Worm (Caenorhabditis elegans): ENCODE data around the gene Y47D7A.11.
A peak's percentile ranks its signal among the peaks of the same experiment; 100 is the strongest.

Gene Y47D7A.11

ce11 chrV:4435411-4435981 lies 7.4 kb upstream of the Y47D7A.11 start, which contains the start of gene Y47D7A.13:
Gene Y47D7A.13 (minus strand): TSS chrV:4435927.
- no peak for TF ChIP-seq nfya-1 (tag; optimal IDR thresholded peaks at IDR 0.05)
- TF ChIP-seq dmd-4 (tag; optimal IDR thresholded peaks at IDR 0.05; ENCODE audit: borderline replicate concordance): peak; percentile 39

- no peak for TF ChIP-seq sdc-2 (tag; optimal IDR thresholded peaks at IDR 0.05)
- no peak for TF ChIP-seq unc-55 (GFP tag; optimal IDR thresholded peaks at IDR 0.05)
- no peak for TF ChIP-seq hlh-30 (tag; optimal IDR thresholded peaks at IDR 0.05; ENCODE audit: insufficient read depth)
- no peak for TF ChIP-seq hlh-15 (tag; optimal IDR thresholded peaks at IDR 0.05)
These were observed 4.7 kb upstream of the Y47D7A.11 start, which contains the start of gene Y47D7A.15 for ce11 chrV:4432783-4433237. Gene Y47D7A.15 (minus strand): TSS chrV:4433187.

DNA sequence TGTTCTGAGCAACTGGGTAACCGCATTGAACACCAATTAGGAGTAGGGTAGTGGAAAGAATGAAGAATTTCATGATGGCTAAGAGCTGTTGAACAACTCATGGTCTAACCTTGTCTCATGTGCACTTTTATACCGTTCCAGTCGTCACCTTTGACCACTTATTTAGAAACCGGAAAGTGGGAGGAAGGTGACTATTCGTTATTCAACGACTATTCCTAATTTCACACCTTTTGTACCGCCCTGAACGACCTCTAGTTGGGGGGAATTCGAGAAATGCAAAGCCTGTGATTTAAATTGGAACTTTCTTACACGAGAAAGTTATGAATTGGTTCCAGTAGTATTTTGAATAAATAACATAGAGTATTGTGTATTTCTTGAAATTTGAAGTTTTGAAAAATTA lies 1.5 kb upstream of the Y47D7A.11 start, which contains the start of gene Y47D7A.12:
TSS of gene Y47D7A.12 (minus strand) at position 101 of the 400 bp plus-strand sequence.
- no peak for TF ChIP-seq ceh-9 (tag; optimal IDR thresholded peaks at IDR 0.05)
- TF ChIP-seq hlh-6 (tag; optimal IDR thresholded peaks at IDR 0.05): no peak
- no peak for TF ChIP-seq Y22D7AL.16 (tag; optimal IDR thresholded peaks at IDR 0.05)
- TF ChIP-seq ceh-34 (tag; optimal IDR thresholded peaks at IDR 0.05): no peak
- no peak for TF ChIP-seq syd-9 (tag; optimal IDR thresholded peaks at IDR 0.05)
- TF ChIP-seq pha-4 (tag; optimal IDR thresholded peaks at IDR 0.05): no peak
- no peak for TF ChIP-seq tbx-2 (tag; optimal IDR thresholded peaks at IDR 0.05)
- no peak for TF ChIP-seq unc-3 (GFP tag; conservative IDR thresholded peaks at IDR 0.05)
- no peak for TF ChIP-seq unc-3 (tag; optimal IDR thresholded peaks at IDR 0.05)
- TF ChIP-seq ets-4 (tag; optimal IDR thresholded peaks at IDR 0.05): no peak
- no peak for TF ChIP-seq dve-1 (tag; optimal IDR thresholded peaks at IDR 0.05)
- TF ChIP-seq tbx-7 (tag; optimal IDR thresholded peaks at IDR 0.05): no peak
- no peak for TF ChIP-seq dmd-4 (tag; optimal IDR thresholded peaks at IDR 0.05; ENCODE audit: borderline replicate concordance)
- TF ChIP-seq gmeb-2 (tag; optimal IDR thresholded peaks at IDR 0.05): no peak
- TF ChIP-seq pat-9 (tag; optimal IDR thresholded peaks at IDR 0.05): no peak
- TF ChIP-seq unc-55 (GFP tag; optimal IDR thresholded peaks at IDR 0.05): no peak
- no peak for TF ChIP-seq hlh-15 (tag; optimal IDR thresholded peaks at IDR 0.05)
- TF ChIP-seq odd-2 (tag; optimal IDR thresholded peaks at IDR 0.05): no peak
- no peak for TF ChIP-seq sox-4 (tag; optimal IDR thresholded peaks at IDR 0.05)
- TF ChIP-seq npax-4 (tag; optimal IDR thresholded peaks at IDR 0.05): no peak
- no peak for TF ChIP-seq unc-86 (tag; optimal IDR thresholded peaks at IDR 0.05)

DNA sequence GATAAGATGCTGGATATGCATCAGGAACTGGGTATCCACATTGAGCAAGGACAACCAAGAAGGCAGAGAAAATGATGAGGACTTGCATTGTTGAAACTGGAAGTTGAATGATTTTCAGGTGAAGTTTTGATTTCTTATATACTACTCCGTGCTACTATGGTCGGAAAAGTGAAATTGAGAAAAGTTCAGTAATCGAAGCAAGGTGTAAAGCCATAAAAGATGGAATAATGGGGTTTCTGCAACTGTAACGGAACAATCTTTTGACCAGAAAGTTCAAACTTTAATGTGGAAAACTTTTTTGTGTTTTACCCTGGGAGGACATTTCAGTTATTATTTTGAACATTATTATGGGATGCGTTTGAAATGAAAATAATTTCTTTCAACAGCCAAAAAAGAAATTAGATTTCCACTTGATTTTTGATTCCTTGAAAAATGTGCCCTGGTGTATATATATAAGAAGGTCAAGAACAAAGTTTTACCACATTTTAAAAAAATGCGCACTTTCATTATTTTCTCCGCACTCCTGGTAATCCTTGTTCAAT lies 4.2 kb downstream of the Y47D7A.11 start, which contains the start of the genes Y47D7A.9 and Y47D7A.19:
TSS of gene Y47D7A.9 (minus strand) at position 101 of the 542 bp plus-strand sequence.
TSS of gene Y47D7A.19 (plus strand) at position 492 of the 542 bp plus-strand sequence.
- no peak for TF ChIP-seq sox-2 (GFP tag; IDR thresholded peaks at IDR 0.05)
- no peak for TF ChIP-seq Y22D7AL.16 (tag; optimal IDR thresholded peaks at IDR 0.05)
- no peak for TF ChIP-seq sox-4 (tag; optimal IDR thresholded peaks at IDR 0.05)
- TF ChIP-seq tbx-2 (tag; optimal IDR thresholded peaks at IDR 0.05): no peak
- TF ChIP-seq ceh-31 (tag; optimal IDR thresholded peaks at IDR 0.05): no peak
- no peak for TF ChIP-seq elt-2 (tag; optimal IDR thresholded peaks at IDR 0.05)
- TF ChIP-seq ceh-14 (tag; optimal IDR thresholded peaks at IDR 0.05): no peak
- no peak for TF ChIP-seq ceh-30 (tag; optimal IDR thresholded peaks at IDR 0.05)
- no peak for TF ChIP-seq nfya-1 (tag; optimal IDR thresholded peaks at IDR 0.05)
- TF ChIP-seq fkh-10 (GFP tag; optimal IDR thresholded peaks at IDR 0.05): no peak

DNA sequence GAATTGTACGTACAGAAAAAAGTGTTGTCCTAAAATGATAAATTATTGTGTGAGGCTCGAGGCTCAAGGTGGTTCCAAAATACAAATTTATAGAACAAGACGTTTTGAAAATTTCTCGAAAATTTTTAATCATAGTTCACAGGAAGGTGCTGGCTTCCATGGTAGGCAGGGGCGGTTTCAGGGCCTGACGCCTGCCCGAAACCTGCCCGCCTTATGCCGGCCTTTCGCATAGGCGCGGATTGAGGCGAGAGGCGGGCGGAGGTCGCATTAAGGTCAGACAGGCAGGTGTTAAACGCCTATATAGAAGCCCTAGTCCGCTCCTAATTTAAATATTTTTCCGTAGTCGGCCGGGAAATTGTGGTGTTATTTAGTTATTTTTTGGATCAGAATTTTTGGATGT lies 5.0 kb downstream of the Y47D7A.11 start:
- TF ChIP-seq nhr-232 (tag; optimal IDR thresholded peaks at IDR 0.05) (no peak), sox-4 (tag; optimal IDR thresholded peaks at IDR 0.05) (no peak), ceh-34 (tag; optimal IDR thresholded peaks at IDR 0.05) (no peak), ceh-18 (tag; optimal IDR thresholded peaks at IDR 0.05) (no peak), hlh-13 (GFP tag; optimal IDR thresholded peaks at IDR 0.05) (no peak), unc-3 (GFP tag; conservative IDR thresholded peaks at IDR 0.05) (no peak), unc-3 (tag; optimal IDR thresholded peaks at IDR 0.05) (no peak)

Data from whole organism, late embryonic.